Fruit fly (Drosophila melanogaster) whole organism, embryonic: Measurements from ENCODE around the gene CG9926.
A peak's percentile ranks its signal among the peaks of the same experiment; 100 is the strongest.

Experiments
- Asciz ChIP-seq: fragments of 200-800 bp; sonication (Bioruptor generic); optimal IDR thresholded peaks from 2 replicates; lab custom pipeline; 2017; ENCODE audit warnings: missing biosample characterization, mild to moderate bottlenecking, missing genetic modification characterization, missing genetic modification reagents
- CG10321 ChIP-seq: fragments of 200-800 bp; sonication (Bioruptor generic); IDR thresholded peaks from 2 replicates; pipeline ENCODE4 v1.3.6; 2022; ENCODE audit warnings: missing biosample characterization, missing genetic modification characterization
- CG10431 ChIP-seq: fragments of 200-800 bp; sonication (Bioruptor generic); optimal IDR thresholded peaks from 3 replicates; lab custom pipeline; 2018; ENCODE audit warnings: missing biosample characterization, mild to moderate bottlenecking, missing genetic modification characterization
- CG11504 ChIP-seq: fragments of 200-800 bp; sonication (Bioruptor generic); optimal IDR thresholded peaks from 3 replicates; lab custom pipeline; 2019; ENCODE audit warnings: missing biosample characterization, mild to moderate bottlenecking, missing genetic modification characterization, moderate library complexity
- CG11560 ChIP-seq: fragments of 200-800 bp; sonication (Bioruptor generic); IDR thresholded peaks from 3 replicates; pipeline ENCODE4 v1.3.6; 2022; ENCODE audit warnings: missing biosample characterization, missing genetic modification characterization
- CG12769 ChIP-seq: fragments of 200-800 bp; sonication (Bioruptor generic); optimal IDR thresholded peaks from 2 replicates; lab custom pipeline; 2019; ENCODE audit warnings: missing biosample characterization, mild to moderate bottlenecking, missing genetic modification characterization, moderate library complexity
- CG13287 ChIP-seq: fragments of 200-800 bp; sonication (Bioruptor generic); IDR thresholded peaks from 2 replicates; pipeline ENCODE4 v1.3.6; 2022; ENCODE audit warnings: missing biosample characterization, missing genetic modification characterization; ENCODE audit not compliant: partially characterized antibody
- CG13894 ChIP-seq: fragments of 200-800 bp; sonication (Bioruptor generic); optimal IDR thresholded peaks from 3 replicates; lab custom pipeline; 2018; ENCODE audit warnings: missing biosample characterization, mild to moderate bottlenecking, missing genetic modification characterization, moderate library complexity
- CG15514 ChIP-seq: fragments of 200-800 bp; sonication (Bioruptor generic); optimal IDR thresholded peaks from 3 replicates; lab custom pipeline; 2017; ENCODE audit warnings: missing biosample characterization, missing genetic modification characterization, mild to moderate bottlenecking, moderate library complexity, missing genetic modification reagents
- CG18011 ChIP-seq: fragments of 200-800 bp; sonication (Bioruptor generic); optimal IDR thresholded peaks from 2 replicates; lab custom pipeline; 2017; ENCODE audit warnings: missing biosample characterization, missing genetic modification characterization, mild to moderate bottlenecking, moderate library complexity, missing genotype
- CG32532 ChIP-seq: fragments of 200-800 bp; sonication (Bioruptor generic); IDR thresholded peaks from 2 replicates; pipeline ENCODE4 v1.3.6; 2022; ENCODE audit warnings: missing biosample characterization, missing genetic modification characterization
- CG34376 ChIP-seq: fragments of 200-800 bp; sonication (Bioruptor generic); optimal IDR thresholded peaks from 2 replicates; lab custom pipeline; 2018; ENCODE audit warnings: missing biosample characterization, mild to moderate bottlenecking, missing genetic modification characterization
- CG4282 ChIP-seq: fragments of 200-800 bp; sonication (Bioruptor generic); optimal IDR thresholded peaks from 2 replicates; lab custom pipeline; 2016; ENCODE audit warnings: missing biosample characterization, missing genetic modification characterization
- CG6683 ChIP-seq: fragments of 200-800 bp; sonication (Bioruptor generic); optimal IDR thresholded peaks from 2 replicates; lab custom pipeline; 2017; ENCODE audit warnings: missing biosample characterization, mild to moderate bottlenecking, missing genetic modification characterization, missing genetic modification reagents
- CG8290 ChIP-seq, 3 experiments: fragments of 200-800 bp; sonication (Bioruptor generic); optimal IDR thresholded peaks; 2 replicates each; lab custom pipeline; 2016 to 2019; ENCODE audit warnings: missing biosample characterization in 3 of 3, missing genetic modification characterization in 3 of 3, mild to moderate bottlenecking in 2 of 3, moderate library complexity in 1 of 3
- Dbx ChIP-seq: fragments of 200-800 bp; sonication (Bioruptor generic); IDR thresholded peaks from 3 replicates; pipeline ENCODE4 v1.3.6; 2022; ENCODE audit warnings: missing biosample characterization, missing genetic modification characterization
- Dll ChIP-seq: fragments of 200-800 bp; sonication (Bioruptor generic); IDR thresholded peaks from 4 replicates; pipeline ENCODE4 v1.3.6; 2022; ENCODE audit warnings: missing biosample characterization, missing genetic modification characterization; ENCODE audit not compliant: partially characterized antibody
- HLH4C ChIP-seq: fragments of 200-800 bp; sonication (Bioruptor generic); IDR thresholded peaks from 3 replicates; pipeline ENCODE4 v1.3.6; 2022; ENCODE audit warnings: missing biosample characterization, missing genetic modification characterization; ENCODE audit not compliant: partially characterized antibody
- Hr3 ChIP-seq: fragments of 200-800 bp; sonication (Bioruptor generic); optimal IDR thresholded peaks from 3 replicates; lab custom pipeline; 2016; ENCODE audit warnings: missing biosample characterization, missing genetic modification characterization
- Hr78 ChIP-seq, 2 experiments: fragments of 200-800 bp in 1 of 2; fragments of >200 bp in 1 of 2; sonication (Bioruptor generic) in 1 of 2; optimal IDR thresholded peaks; 2 replicates each; lab custom pipeline; 2017 to 2019; ENCODE audit warnings: missing biosample characterization in 2 of 2, missing genetic modification characterization in 2 of 2, mild to moderate bottlenecking in 1 of 2, moderate library complexity in 1 of 2
- NFAT ChIP-seq: fragments of 200-800 bp; sonication (Bioruptor generic); IDR thresholded peaks from 2 replicates; pipeline ENCODE4 v1.3.6; 2022; ENCODE audit warnings: missing biosample characterization, missing genetic modification characterization
- Nf-YC ChIP-seq: fragments of 200-800 bp; optimal IDR thresholded peaks from 3 replicates; lab custom pipeline; 2019; ENCODE audit warnings: missing biosample characterization, mild to moderate bottlenecking, missing genetic modification characterization, moderate library complexity
- Pdp1 ChIP-seq, 2 experiments: fragments of 200-800 bp; sonication (Bioruptor generic); optimal IDR thresholded peaks; 3 replicates each; lab custom pipeline; 2016; ENCODE audit warnings: missing biosample characterization in 2 of 2, missing genetic modification characterization in 2 of 2, mild to moderate bottlenecking in 1 of 2, moderate library complexity in 1 of 2
- Sox100B ChIP-seq: fragments of 200-800 bp; sonication (Bioruptor generic); optimal IDR thresholded peaks from 3 replicates; lab custom pipeline; 2018; ENCODE audit warnings: missing biosample characterization, mild to moderate bottlenecking, missing genetic modification characterization
- Vsx1 ChIP-seq: fragments of 200-800 bp; sonication (Bioruptor generic); optimal IDR thresholded peaks from 2 replicates; lab custom pipeline; 2017; ENCODE audit warnings: missing biosample characterization, mild to moderate bottlenecking, missing genetic modification characterization, missing genetic modification reagents
- Xrp1 ChIP-seq: fragments of 200-800 bp; sonication (Bioruptor generic); IDR thresholded peaks from 2 replicates; pipeline ENCODE4 v1.3.6; 2022; ENCODE audit warnings: missing biosample characterization, missing genetic modification characterization
- bigmax ChIP-seq: fragments of 200-800 bp; sonication (Bioruptor generic); optimal IDR thresholded peaks from 2 replicates; lab custom pipeline; 2018; ENCODE audit warnings: missing biosample characterization, mild to moderate bottlenecking, missing genetic modification characterization
- ci ChIP-seq: fragments of 200-800 bp; sonication (Bioruptor generic); IDR thresholded peaks from 3 replicates; pipeline ENCODE4 v1.3.6; 2022; ENCODE audit warnings: missing biosample characterization, missing genetic modification characterization
- disco-r ChIP-seq: fragments of 200-800 bp; sonication (Bioruptor generic); optimal IDR thresholded peaks from 2 replicates; lab custom pipeline; 2016; ENCODE audit warnings: missing biosample characterization, missing genetic modification characterization
- emc ChIP-seq: fragments of 200-800 bp; sonication (Bioruptor generic); optimal IDR thresholded peaks from 2 replicates; lab custom pipeline; 2016; ENCODE audit warnings: missing biosample characterization, missing genetic modification characterization
- eyg ChIP-seq: fragments of 200-800 bp; sonication (Bioruptor generic); optimal IDR thresholded peaks from 3 replicates; lab custom pipeline; 2016; ENCODE audit warnings: missing biosample characterization, missing genetic modification characterization
- fu2 ChIP-seq: fragments of 200-800 bp; sonication (Bioruptor generic); optimal IDR thresholded peaks from 2 replicates; lab custom pipeline; 2016; ENCODE audit warnings: missing biosample characterization, missing genetic modification characterization
- grn ChIP-seq: fragments of 200-800 bp; sonication (Bioruptor generic); optimal IDR thresholded peaks from 3 replicates; lab custom pipeline; 2017; ENCODE audit warnings: missing biosample characterization, missing genetic modification characterization
- kni ChIP-seq: fragments of 200-800 bp; sonication (Bioruptor generic); optimal IDR thresholded peaks from 3 replicates; lab custom pipeline; 2017; ENCODE audit warnings: mild to moderate bottlenecking, missing biosample characterization, missing genetic modification reagents, missing genetic modification characterization
- lov ChIP-seq, 2 experiments: fragments of 200-800 bp in 1 of 2; fragments of >200 bp in 1 of 2; sonication (Bioruptor generic) in 1 of 2; IDR thresholded peaks in 1 of 2; optimal IDR thresholded peaks in 1 of 2; 2 replicates in 1 of 2; 3 replicates in 1 of 2; pipeline versions ENCODE4 v1.3.6 to Lab custom; 2017 to 2022; ENCODE audit warnings: missing biosample characterization in 1 of 2, missing genetic modification characterization in 1 of 2
- nau ChIP-seq: fragments of 200-800 bp; sonication (Bioruptor generic); optimal IDR thresholded peaks from 3 replicates; lab custom pipeline; 2017; ENCODE audit warnings: missing biosample characterization, mild to moderate bottlenecking, missing genetic modification characterization, missing genetic modification reagents
- onecut ChIP-seq: fragments of 200-800 bp; sonication (Bioruptor generic); IDR thresholded peaks from 2 replicates; pipeline ENCODE4 v1.3.6; 2022; ENCODE audit warnings: missing biosample characterization, missing genetic modification characterization
- pnt ChIP-seq: fragments of 200-800 bp; sonication (Bioruptor generic); optimal IDR thresholded peaks from 3 replicates; lab custom pipeline; 2016; ENCODE audit warnings: missing biosample characterization, missing genetic modification characterization
- pros ChIP-seq: fragments of 200-800 bp; sonication (Bioruptor generic); optimal IDR thresholded peaks from 3 replicates; lab custom pipeline; 2019; ENCODE audit warnings: missing biosample characterization, mild to moderate bottlenecking, missing genetic modification characterization, moderate library complexity
- rib ChIP-seq: fragments of 200-800 bp; sonication (Bioruptor generic); IDR thresholded peaks from 2 replicates; pipeline ENCODE4 v1.3.6; 2022; ENCODE audit warnings: missing biosample characterization, missing genetic modification characterization
- sd ChIP-seq: fragments of 200-800 bp; sonication (Bioruptor generic); optimal IDR thresholded peaks from 3 replicates; lab custom pipeline; 2018; ENCODE audit warnings: missing biosample characterization, mild to moderate bottlenecking, missing genetic modification characterization, moderate library complexity
- shn ChIP-seq: fragments of 200-800 bp; sonication (Bioruptor generic); optimal IDR thresholded peaks from 3 replicates; lab custom pipeline; 2016; ENCODE audit warnings: missing biosample characterization, missing genetic modification characterization
- sqz ChIP-seq: fragments of 200-800 bp; sonication (Bioruptor generic); optimal IDR thresholded peaks from 3 replicates; lab custom pipeline; 2018; ENCODE audit warnings: missing biosample characterization, mild to moderate bottlenecking, missing genetic modification characterization
- ttk ChIP-seq: fragments of 200-800 bp; sonication (Bioruptor generic); IDR thresholded peaks from 2 replicates; pipeline ENCODE4 v2.1.2; 2022; ENCODE audit warnings: missing biosample characterization, missing genetic modification characterization
- twi ChIP-seq: fragments of 200-800 bp; optimal IDR thresholded peaks from 2 replicates; lab custom pipeline; 2019; ENCODE audit warnings: missing biosample characterization, mild to moderate bottlenecking, missing genetic modification characterization, moderate library complexity

The CG9926 gene

DNA sequence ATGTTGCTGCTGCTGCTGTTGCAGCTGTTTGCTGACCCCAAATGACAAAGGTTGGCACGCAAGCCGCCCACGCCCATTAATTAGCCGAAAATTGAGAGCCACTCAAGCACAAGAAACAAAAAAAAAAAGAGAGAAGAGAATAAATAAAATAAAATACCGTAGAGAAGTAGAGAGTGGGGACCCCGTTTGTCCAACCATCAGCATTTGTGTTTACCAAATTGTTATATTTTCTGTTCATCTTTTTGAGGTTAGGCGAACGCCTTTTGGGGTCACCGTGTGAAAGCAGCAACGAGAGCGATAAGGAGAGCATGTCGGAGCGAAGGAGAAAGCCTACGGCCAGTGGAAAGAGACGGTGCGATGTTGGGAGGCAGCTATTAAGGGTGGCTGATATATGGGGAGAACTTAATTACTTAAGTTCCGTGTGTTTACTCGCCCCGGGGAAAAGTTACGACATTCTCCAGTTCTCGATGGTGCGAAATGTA is 27.2 kb upstream of the CG9926 start (continued):
- TF ChIP-seq Hr78 (GFP tag; optimal IDR thresholded peaks at IDR 0.05; lab: Kevin White, UChicago) (peak in 1 of 2 experiments; percentile 96), Pdp1 (GFP tag; optimal IDR thresholded peaks at IDR 0.05; lab: Kevin White, UChicago) (peak in 1 of 2 experiments; percentile 63), CG6683 (GFP tag; lab: Kevin White, UChicago) (no peak), disco-r (GFP tag; lab: Kevin White, UChicago) (no peak), sqz (GFP tag; lab: Kevin White, UChicago) (peak; percentile 29), CG13287 (GFP tag; lab: Robert Waterston, UW) (no peak), bigmax (GFP tag; lab: Kevin White, UChicago) (peak; percentile 92), nau (GFP tag; lab: Kevin White, UChicago) (peak; percentile 90), sd (peak; percentile 26), Vsx1 (peak; percentile 51), pros (peak; percentile 52), grn (no peak), shn (GFP tag; lab: Kevin White, UChicago) (no peak), CG15514 (GFP tag; lab: Kevin White, UChicago) (no peak), eyg (no peak), CG8290 (GFP tag; optimal IDR thresholded peaks at IDR 0.05; lab: Kevin White, UChicago) (no peak), CG8290 (tag; optimal IDR thresholded peaks at IDR 0.05; lab: Kevin White, UChicago) (peak in 1 of 2 experiments; percentile 36), CG10321 (GFP tag; lab: Robert Waterston, UW) (peak; percentile 64), fu2 (GFP tag; lab: Kevin White, UChicago) (no peak), CG34376 (GFP tag; lab: Kevin White, UChicago) (no peak), onecut (GFP tag; lab: Robert Waterston, UW) (0 out of 2 replicates have a peak, but pooled peaks have one; percentile 12), ci (GFP tag; lab: Robert Waterston, UW) (peak; percentile 52; the same call in 1 of the 3 replicates), rib (GFP tag; lab: Robert Waterston, UW) (0 out of 2 replicates have a peak, but pooled peaks have one; percentile 41), CG13894 (peak; percentile 29), twi (tag; lab: Kevin White, UChicago) (no peak), CG18011 (GFP tag; lab: Kevin White, UChicago) (no peak), ttk (GFP tag; lab: Robert Waterston, UW) (peak; percentile 63; the same call in 1 of the 2 replicates), CG12769 (tag; lab: Kevin White, UChicago) (peak; percentile 27), NFAT (no peak), Nf-YC (tag; lab: Kevin White, UChicago) (peak; percentile 15), emc (GFP tag; lab: Kevin White, UChicago) (no peak), Dll (GFP tag; lab: Robert Waterston, UW) (no peak), CG10431 (GFP tag; lab: Kevin White, UChicago) (peak; percentile 31), lov (optimal IDR thresholded peaks at IDR 0.05; lab: Kevin White, UChicago) (no peak), lov (GFP tag; IDR thresholded peaks at IDR 0.05; lab: Robert Waterston, UW) (0 out of 3 replicates have a peak, but pooled peaks have one; percentile 5), CG4282 (GFP tag; lab: Kevin White, UChicago) (no peak), CG11504 (peak; percentile 74), Hr3 (GFP tag; lab: Kevin White, UChicago) (peak; percentile 29), Dbx (no peak), CG32532 (GFP tag; lab: Robert Waterston, UW) (no peak), CG11560 (tag; lab: Robert Waterston, UW) (no peak), HLH4C (no peak), Asciz (GFP tag; lab: Kevin White, UChicago) (no peak), kni (GFP tag; lab: Kevin White, UChicago) (peak; percentile 18), Xrp1 (GFP tag; lab: Robert Waterston, UW) (0 out of 2 replicates have a peak, but pooled peaks have one; percentile 12), pnt (GFP tag; lab: Kevin White, UChicago) (no peak), Sox100B (GFP tag; lab: Kevin White, UChicago) (no peak)
